Fruit fly (Drosophila melanogaster) whole organism, pupa: ENCODE data around the gene Coq2.

Experiments
- CG10348 ChIP-seq: fragments of 200-800 bp; sonication (Bioruptor generic); IDR thresholded peaks from 2 replicates; pipeline ENCODE4 v1.3.6; 2022; ENCODE audit warnings: missing biosample characterization, missing genetic modification characterization
- CG17806 ChIP-seq: fragments of 200-800 bp; sonication (Bioruptor generic); optimal IDR thresholded peaks from 2 replicates; lab custom pipeline; 2018; ENCODE audit warnings: missing biosample characterization, mild to moderate bottlenecking, missing genetic modification characterization, moderate library complexity
- CG34367 ChIP-seq: fragments of 200-800 bp; sonication (Bioruptor generic); optimal IDR thresholded peaks from 2 replicates; lab custom pipeline; 2018; ENCODE audit warnings: missing biosample characterization, mild to moderate bottlenecking, missing genetic modification characterization
- CG8301 ChIP-seq: fragments of 200-800 bp; sonication (Bioruptor generic); optimal IDR thresholded peaks from 2 replicates; lab custom pipeline; 2018; ENCODE audit warnings: missing biosample characterization, mild to moderate bottlenecking, missing genetic modification characterization
- CG9948 ChIP-seq: fragments of 200-800 bp; sonication (Bioruptor generic); optimal IDR thresholded peaks from 2 replicates; lab custom pipeline; 2018; ENCODE audit warnings: missing biosample characterization, mild to moderate bottlenecking, missing genetic modification characterization, moderate library complexity
- EcR ChIP-seq: fragments of 200-800 bp; sonication (Bioruptor generic); optimal IDR thresholded peaks from 3 replicates; lab custom pipeline; 2019; ENCODE audit warnings: missing biosample characterization, missing genetic modification characterization, mild to moderate bottlenecking, moderate library complexity, missing genetic modification reagents
- Snoo ChIP-seq: fragments of 200-800 bp; sonication (Bioruptor generic); optimal IDR thresholded peaks from 3 replicates; lab custom pipeline; 2017; ENCODE audit warnings: missing biosample characterization, mild to moderate bottlenecking, missing genetic modification characterization, inconsistent platforms
- fd96Ca ChIP-seq: fragments of 200-800 bp; sonication (Bioruptor generic); IDR thresholded peaks from 3 replicates; pipeline ENCODE4 v1.3.6; 2022; ENCODE audit warnings: missing biosample characterization, missing genetic modification characterization
- gl ChIP-seq: fragments of 200-800 bp; sonication (Bioruptor generic); optimal IDR thresholded peaks from 2 replicates; lab custom pipeline; 2018; ENCODE audit warnings: missing biosample characterization, mild to moderate bottlenecking, missing genetic modification characterization

DNA sequence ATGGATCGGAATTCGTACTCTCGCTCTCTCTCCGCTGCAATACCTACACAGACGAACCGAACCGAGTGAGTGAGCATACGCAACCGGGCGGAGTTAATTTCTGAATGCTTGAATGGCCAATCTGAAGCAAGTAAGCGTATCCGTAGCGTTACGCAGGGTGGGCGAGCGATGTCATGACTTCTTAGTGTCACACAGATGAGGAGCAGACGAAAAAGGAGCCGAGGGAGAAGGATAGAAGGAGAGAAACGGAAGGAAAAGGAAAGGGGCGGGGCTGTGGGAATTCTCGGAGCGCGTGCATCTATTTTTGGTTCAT is 18.1 kb upstream of the Coq2 start:
- no peak for TF ChIP-seq CG10348
- TF ChIP-seq CG34367 (tag; lab: Kevin White, UChicago): no peak
- no peak for TF ChIP-seq CG9948 (tag; lab: Kevin White, UChicago)
- TF ChIP-seq gl (tag; lab: Kevin White, UChicago): no peak
- no peak for TF ChIP-seq CG17806 (tag; lab: Kevin White, UChicago)
- no peak for TF ChIP-seq fd96Ca (GFP tag; lab: Robert Waterston, UW)
- no peak for TF ChIP-seq EcR (GFP tag; lab: Kevin White, UChicago)
- TF ChIP-seq CG8301 (tag; lab: Kevin White, UChicago): no peak
- no peak for TF ChIP-seq Snoo (tag; lab: Kevin White, UChicago)
